Fruit fly (Drosophila melanogaster) whole organism, embryonic: Measurements from ENCODE around the gene Swip-1.

ENCODE experiments used
- Atf3 ChIP-seq: fragments of 200-800 bp; sonication (Bioruptor generic); optimal IDR thresholded peaks from 3 replicates; lab custom pipeline; 2016; ENCODE audit warnings: missing biosample characterization, missing genetic modification characterization
- Awh ChIP-seq: fragments of 200-800 bp; sonication (Bioruptor generic); IDR thresholded peaks from 2 replicates; pipeline ENCODE4, ENCODE4 v1.3.6; 2022; ENCODE audit warnings: missing biosample characterization, missing genetic modification characterization
- B-H1 ChIP-seq: fragments of 200-800 bp; sonication (Bioruptor generic); IDR thresholded peaks from 3 replicates; pipeline ENCODE4 v1.3.6; 2022; ENCODE audit warnings: missing biosample characterization, missing genetic modification characterization
- CG11723 ChIP-seq: fragments of 200-800 bp; sonication (Bioruptor generic); optimal IDR thresholded peaks from 2 replicates; lab custom pipeline; 2017; ENCODE audit warnings: missing biosample characterization, mild to moderate bottlenecking, missing genetic modification characterization
- CG13624 ChIP-seq: fragments of 200-800 bp; sonication (Bioruptor generic); optimal IDR thresholded peaks from 2 replicates; lab custom pipeline; 2016; ENCODE audit warnings: missing biosample characterization, missing genetic modification characterization
- CG1832 ChIP-seq: fragments of 200-800 bp; sonication (Bioruptor generic); optimal IDR thresholded peaks from 2 replicates; lab custom pipeline; 2017; ENCODE audit warnings: missing biosample characterization, mild to moderate bottlenecking, missing genetic modification characterization, inconsistent platforms
- CG30403 ChIP-seq: fragments of 200-800 bp; sonication (Bioruptor generic); optimal IDR thresholded peaks from 3 replicates; lab custom pipeline; 2016; ENCODE audit warnings: missing biosample characterization, missing genetic modification characterization
- CG31441 ChIP-seq: fragments of 200-800 bp; sonication (Bioruptor generic); IDR thresholded peaks from 2 replicates; pipeline ENCODE4 v1.3.6; 2022; ENCODE audit warnings: missing biosample characterization, missing genetic modification characterization
- CG33213 ChIP-seq: fragments of 200-800 bp; sonication (Bioruptor generic); optimal IDR thresholded peaks from 3 replicates; lab custom pipeline; 2016; ENCODE audit warnings: missing biosample characterization, missing genetic modification characterization
- CG4404 ChIP-seq: fragments of 200-800 bp; sonication (Bioruptor generic); IDR thresholded peaks from 2 replicates; pipeline ENCODE4 v1.3.6; 2022; ENCODE audit warnings: missing biosample characterization, missing genetic modification characterization
- CG4820 ChIP-seq: fragments of 200-800 bp; sonication (Bioruptor generic); optimal IDR thresholded peaks from 3 replicates; lab custom pipeline; 2016; ENCODE audit warnings: missing biosample characterization, missing genetic modification characterization
- CG5180 ChIP-seq: fragments of 200-800 bp; sonication (Bioruptor generic); optimal IDR thresholded peaks from 3 replicates; lab custom pipeline; 2017; ENCODE audit warnings: missing biosample characterization, missing genetic modification characterization, mild to moderate bottlenecking, moderate library complexity, missing genetic modification reagents
- CG5245 ChIP-seq: fragments of 200-800 bp; sonication (Bioruptor generic); optimal IDR thresholded peaks from 3 replicates; lab custom pipeline; 2016; ENCODE audit warnings: missing biosample characterization, missing genetic modification characterization
- CG6254 ChIP-seq: fragments of 200-800 bp; sonication (Bioruptor generic); optimal IDR thresholded peaks from 3 replicates; lab custom pipeline; 2017; ENCODE audit warnings: mild to moderate bottlenecking, missing biosample characterization, missing genetic modification reagents, missing genetic modification characterization
- CG6854 ChIP-seq: fragments of 200-800 bp; sonication (Bioruptor generic); optimal IDR thresholded peaks from 3 replicates; lab custom pipeline; 2017; ENCODE audit warnings: missing biosample characterization, mild to moderate bottlenecking, missing genetic modification characterization
- CG7372 ChIP-seq: fragments of 200-800 bp; sonication (Bioruptor generic); IDR thresholded peaks from 2 replicates; pipeline ENCODE4 v1.3.6; 2022; ENCODE audit warnings: missing biosample characterization, missing genetic modification characterization
- CG7786 ChIP-seq: fragments of 200-800 bp; sonication (Bioruptor generic); optimal IDR thresholded peaks from 2 replicates; lab custom pipeline; 2016; ENCODE audit warnings: missing biosample characterization, missing genetic modification characterization
- CG8388 ChIP-seq: fragments of 200-800 bp; sonication (Bioruptor generic); optimal IDR thresholded peaks from 2 replicates; lab custom pipeline; 2019; ENCODE audit warnings: missing biosample characterization, mild to moderate bottlenecking, missing genetic modification characterization, moderate library complexity
- CG8924 ChIP-seq: fragments of 200-800 bp; optimal IDR thresholded peaks from 3 replicates; lab custom pipeline; 2019; ENCODE audit warnings: missing biosample characterization, mild to moderate bottlenecking, missing genetic modification characterization, moderate library complexity
- CG9215 ChIP-seq: fragments of 200-800 bp; sonication (Bioruptor generic); IDR thresholded peaks from 2 replicates; pipeline ENCODE4 v1.3.6; 2022; ENCODE audit warnings: missing biosample characterization, missing genetic modification characterization
- D ChIP-seq, 2 experiments: fragments of 200-800 bp in 1 of 2; fragments of >200 bp in 1 of 2; sonication (Bioruptor generic) in 1 of 2; optimal IDR thresholded peaks; 2 replicates in 1 of 2; 3 replicates in 1 of 2; lab custom pipeline; 2017; ENCODE audit warnings: mild to moderate bottlenecking in 1 of 2, missing biosample characterization in 1 of 2, missing genetic modification characterization in 1 of 2, missing genetic modification reagents in 1 of 2
- Dek ChIP-seq: fragments of 200-800 bp; sonication (Bioruptor generic); optimal IDR thresholded peaks from 3 replicates; lab custom pipeline; 2019; ENCODE audit warnings: missing biosample characterization, mild to moderate bottlenecking, missing genetic modification characterization, moderate library complexity
- Dip3 ChIP-seq: fragments of 200-800 bp; sonication (Bioruptor generic); optimal IDR thresholded peaks from 3 replicates; lab custom pipeline; 2016; ENCODE audit warnings: missing biosample characterization, missing genetic modification characterization
- ERR ChIP-seq: fragments of 200-800 bp; sonication (Bioruptor generic); optimal IDR thresholded peaks from 2 replicates; lab custom pipeline; 2016; ENCODE audit warnings: missing biosample characterization, missing genetic modification characterization
- Ets65A ChIP-seq: fragments of 200-800 bp; sonication (Bioruptor generic); peaks from one replicate; lab custom pipeline; 2016; ENCODE audit warnings: missing biosample characterization, missing genetic modification characterization
- HLH3B ChIP-seq: fragments of 200-800 bp; sonication (Bioruptor generic); IDR thresholded peaks from 2 replicates; pipeline ENCODE4 v1.3.6; 2022; ENCODE audit warnings: missing biosample characterization, missing genetic modification characterization
- Hand ChIP-seq: fragments of 200-800 bp; sonication (Bioruptor generic); optimal IDR thresholded peaks from 2 replicates; lab custom pipeline; 2017; ENCODE audit warnings: mild to moderate bottlenecking, missing biosample characterization, missing genetic modification reagents, missing genetic modification characterization
- HmgD ChIP-seq: fragments of 200-800 bp; sonication (Bioruptor generic); optimal IDR thresholded peaks from 3 replicates; lab custom pipeline; 2016; ENCODE audit warnings: missing biosample characterization, missing genetic modification characterization
- HmgZ ChIP-seq: fragments of 200-800 bp; sonication (Bioruptor generic); optimal IDR thresholded peaks from 2 replicates; lab custom pipeline; 2018; ENCODE audit warnings: missing biosample characterization, mild to moderate bottlenecking, missing genetic modification characterization
- Hr78 ChIP-seq, 2 experiments: fragments of 200-800 bp in 1 of 2; fragments of >200 bp in 1 of 2; sonication (Bioruptor generic) in 1 of 2; optimal IDR thresholded peaks; 2 replicates each; lab custom pipeline; 2017 to 2019; ENCODE audit warnings: missing biosample characterization in 2 of 2, missing genetic modification characterization in 2 of 2, mild to moderate bottlenecking in 1 of 2, moderate library complexity in 1 of 2
- MTF-1 ChIP-seq: fragments of 200-800 bp; sonication (Bioruptor generic); optimal IDR thresholded peaks from 2 replicates; lab custom pipeline; 2018; ENCODE audit warnings: missing biosample characterization, mild to moderate bottlenecking, missing genetic modification characterization, borderline replicate concordance
- Myb ChIP-seq: fragments of 200-800 bp; sonication (Bioruptor generic); optimal IDR thresholded peaks from 2 replicates; lab custom pipeline; 2016; ENCODE audit warnings: missing biosample characterization, missing genetic modification characterization
- Nf-YB ChIP-seq: fragments of 200-800 bp; sonication (Bioruptor generic); optimal IDR thresholded peaks from 3 replicates; lab custom pipeline; 2019; ENCODE audit warnings: missing biosample characterization, mild to moderate bottlenecking, missing genetic modification characterization, moderate library complexity
- NfI ChIP-seq: fragments of 200-800 bp; sonication (Bioruptor generic); optimal IDR thresholded peaks from 3 replicates; lab custom pipeline; 2018; ENCODE audit warnings: missing biosample characterization, mild to moderate bottlenecking, missing genetic modification characterization, moderate library complexity
- Vsx1 ChIP-seq: fragments of 200-800 bp; sonication (Bioruptor generic); optimal IDR thresholded peaks from 2 replicates; lab custom pipeline; 2017; ENCODE audit warnings: missing biosample characterization, mild to moderate bottlenecking, missing genetic modification characterization, missing genetic modification reagents
- ac ChIP-seq: fragments of 200-800 bp; sonication (Bioruptor generic); optimal IDR thresholded peaks from 3 replicates; lab custom pipeline; 2017; ENCODE audit warnings: missing biosample characterization, mild to moderate bottlenecking, missing genetic modification characterization
- ems ChIP-seq: fragments of 200-800 bp; sonication (Bioruptor generic); optimal IDR thresholded peaks from 3 replicates; lab custom pipeline; 2016; ENCODE audit warnings: missing biosample characterization, missing genetic modification characterization
- ewg ChIP-seq: fragments of 200-800 bp; sonication (Bioruptor generic); optimal IDR thresholded peaks from 3 replicates; lab custom pipeline; 2017; ENCODE audit warnings: mild to moderate bottlenecking, missing biosample characterization, missing genetic modification reagents, missing genetic modification characterization
- fd64A ChIP-seq: fragments of 200-800 bp; sonication (Bioruptor generic); optimal IDR thresholded peaks from 3 replicates; lab custom pipeline; 2018; ENCODE audit warnings: missing biosample characterization, mild to moderate bottlenecking, missing genetic modification characterization
- grn ChIP-seq: fragments of 200-800 bp; sonication (Bioruptor generic); optimal IDR thresholded peaks from 3 replicates; lab custom pipeline; 2017; ENCODE audit warnings: missing biosample characterization, missing genetic modification characterization
- gt ChIP-seq: fragments of 200-800 bp; sonication (Bioruptor generic); IDR thresholded peaks from 2 replicates; pipeline ENCODE4 v1.3.6; 2022; ENCODE audit warnings: missing biosample characterization, missing genetic modification characterization
- h ChIP-seq: fragments of >200 bp; optimal IDR thresholded peaks from 2 replicates; lab custom pipeline; 2017
- hbn ChIP-seq: fragments of 200-800 bp; sonication (Bioruptor generic); IDR thresholded peaks from 2 replicates; pipeline ENCODE4 v1.3.6; 2022; ENCODE audit warnings: missing biosample characterization, missing genetic modification characterization; ENCODE audit not compliant: partially characterized antibody
- klu ChIP-seq: fragments of 200-800 bp; sonication (Bioruptor generic); IDR thresholded peaks from 2 replicates; pipeline ENCODE4 v1.3.6; 2022; ENCODE audit warnings: missing biosample characterization, missing genetic modification characterization
- knrl ChIP-seq: fragments of 200-800 bp; sonication (Bioruptor generic); IDR thresholded peaks from 3 replicates; pipeline ENCODE4 v1.3.6; 2022; ENCODE audit warnings: missing biosample characterization, missing genetic modification characterization; ENCODE audit not compliant: partially characterized antibody
- ranshi ChIP-seq: fragments of 200-800 bp; sonication (Bioruptor generic); IDR thresholded peaks from 2 replicates; pipeline ENCODE4 v1.3.6; 2022; ENCODE audit warnings: missing biosample characterization, missing genetic modification characterization
- sens ChIP-seq: fragments of 200-800 bp; sonication (Bioruptor generic); peaks from one replicate; lab custom pipeline; 2016; ENCODE audit warnings: missing biosample characterization, missing genetic modification characterization
- sna ChIP-seq: fragments of 200-800 bp; sonication (Bioruptor generic); IDR thresholded peaks from 2 replicates; pipeline ENCODE4 v1.3.6; 2022; ENCODE audit warnings: missing biosample characterization, missing genetic modification characterization; ENCODE audit not compliant: partially characterized antibody
- stwl ChIP-seq: fragments of 200-800 bp; sonication (Bioruptor generic); optimal IDR thresholded peaks from 3 replicates; lab custom pipeline; 2018; ENCODE audit warnings: missing biosample characterization, mild to moderate bottlenecking, missing genetic modification characterization, moderate library complexity
- tna ChIP-seq: fragments of 200-800 bp; sonication (Bioruptor generic); IDR thresholded peaks from 2 replicates; pipeline ENCODE4 v1.3.6; 2022; ENCODE audit warnings: missing biosample characterization, missing genetic modification characterization; ENCODE audit not compliant: partially characterized antibody

Swip-1 gene

DNA sequence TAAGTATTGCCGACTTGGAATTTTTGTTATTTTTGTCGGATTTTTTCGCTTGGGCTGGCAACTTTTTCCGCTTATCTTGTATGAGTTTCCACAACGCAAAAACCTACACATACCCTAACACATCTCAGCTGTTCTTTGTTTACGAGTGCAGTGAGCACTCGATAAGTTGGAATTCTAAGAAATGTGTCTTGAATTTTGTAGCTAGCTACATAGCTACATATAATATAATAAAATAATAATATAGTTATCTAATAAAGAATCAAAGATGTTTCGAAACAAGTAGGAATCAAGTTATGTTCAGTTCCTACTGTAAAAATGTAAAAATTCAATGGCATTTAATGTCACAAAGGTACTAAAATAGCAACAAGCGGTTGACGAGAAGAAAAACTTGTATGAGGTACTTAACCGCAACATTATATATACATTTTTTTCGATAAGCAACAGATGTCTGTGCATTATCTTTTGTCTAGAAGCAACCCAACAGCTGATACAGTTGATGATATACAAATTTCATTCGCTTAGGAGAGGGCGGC, 29.9 kb downstream of the Swip-1 start, which contains the start of gene Bhmt (continued):
- TF ChIP-seq Nf-YB (GFP tag; lab: Kevin White, UChicago) (peak; percentile 40), CG6254 (GFP tag; lab: Kevin White, UChicago) (peak; percentile 15), Myb (GFP tag; lab: Kevin White, UChicago) (no peak), sens (GFP tag; lab: Kevin White, UChicago) (no peak), CG5180 (GFP tag; lab: Kevin White, UChicago) (no peak), Hand (GFP tag; lab: Kevin White, UChicago) (peak; percentile 52), CG13624 (GFP tag; lab: Kevin White, UChicago) (peak; percentile 39), CG1832 (GFP tag; lab: Kevin White, UChicago) (no peak), tna (GFP tag; lab: Robert Waterston, UW) (no peak), NfI (GFP tag; lab: Kevin White, UChicago) (peak; percentile 70), ems (no peak), Dek (tag; lab: Kevin White, UChicago) (peak; percentile 67), CG9215 (GFP tag; lab: Robert Waterston, UW) (peak; percentile 67), CG7786 (no peak), Atf3 (GFP tag; lab: Kevin White, UChicago) (no peak), Dip3 (GFP tag; lab: Kevin White, UChicago) (no peak), CG8924 (tag; lab: Kevin White, UChicago) (peak; percentile 74), HmgD (no peak), CG30403 (GFP tag; lab: Kevin White, UChicago) (peak; percentile 47), Vsx1 (peak; percentile 35), ranshi (peak; percentile 73), MTF-1 (GFP tag; lab: Kevin White, UChicago) (peak; percentile 27), ac (GFP tag; lab: Kevin White, UChicago) (no peak), ERR (GFP tag; lab: Kevin White, UChicago) (no peak), CG31441 (no peak; the same call in none of the 2 replicates), gt (GFP tag; lab: Robert Waterston, UW) (no peak), grn (GFP tag; lab: Kevin White, UChicago) (no peak), CG33213 (GFP tag; lab: Kevin White, UChicago) (no peak), Ets65A (GFP tag; lab: Kevin White, UChicago) (peak; percentile 44), CG7372 (GFP tag; lab: Robert Waterston, UW) (peak; percentile 40; the same call in 1 of the 2 replicates), fd64A (no peak), hbn (GFP tag; lab: Robert Waterston, UW) (no peak), CG6854 (GFP tag; lab: Kevin White, UChicago) (peak; percentile 59), HmgZ (tag; lab: Kevin White, UChicago) (peak; percentile 53), D (optimal IDR thresholded peaks at IDR 0.05; lab: Kevin White, UChicago) (no peak), D (GFP tag; optimal IDR thresholded peaks at IDR 0.05; lab: Kevin White, UChicago) (peak; percentile 5), B-H1 (GFP tag; lab: Robert Waterston, UW) (peak; percentile 52), CG4404 (GFP tag; lab: Robert Waterston, UW) (no peak), stwl (tag; lab: Kevin White, UChicago) (no peak), Hr78 (GFP tag; optimal IDR thresholded peaks at IDR 0.05; lab: Kevin White, UChicago) (no peak), CG8388 (GFP tag; lab: Kevin White, UChicago) (peak; percentile 33), CG5245 (no peak), sna (no peak), Awh (GFP tag; lab: Robert Waterston, UW) (no peak; the same call in 1 of the 2 replicates), CG4820 (GFP tag; lab: Kevin White, UChicago) (peak; percentile 40), CG11723 (GFP tag; lab: Kevin White, UChicago) (no peak), knrl (no peak), HLH3B (GFP tag; lab: Robert Waterston, UW) (peak; percentile 68), klu (GFP tag; lab: Robert Waterston, UW) (no peak), h (lab: Kevin White, UChicago) (no peak), ewg (no peak)
